Fruit fly (Drosophila melanogaster): ENCODE data around the gene Sf3b5.
A peak's percentile ranks its signal among the peaks of the same experiment; 100 is the strongest.

Sf3b5 gene

DNA sequence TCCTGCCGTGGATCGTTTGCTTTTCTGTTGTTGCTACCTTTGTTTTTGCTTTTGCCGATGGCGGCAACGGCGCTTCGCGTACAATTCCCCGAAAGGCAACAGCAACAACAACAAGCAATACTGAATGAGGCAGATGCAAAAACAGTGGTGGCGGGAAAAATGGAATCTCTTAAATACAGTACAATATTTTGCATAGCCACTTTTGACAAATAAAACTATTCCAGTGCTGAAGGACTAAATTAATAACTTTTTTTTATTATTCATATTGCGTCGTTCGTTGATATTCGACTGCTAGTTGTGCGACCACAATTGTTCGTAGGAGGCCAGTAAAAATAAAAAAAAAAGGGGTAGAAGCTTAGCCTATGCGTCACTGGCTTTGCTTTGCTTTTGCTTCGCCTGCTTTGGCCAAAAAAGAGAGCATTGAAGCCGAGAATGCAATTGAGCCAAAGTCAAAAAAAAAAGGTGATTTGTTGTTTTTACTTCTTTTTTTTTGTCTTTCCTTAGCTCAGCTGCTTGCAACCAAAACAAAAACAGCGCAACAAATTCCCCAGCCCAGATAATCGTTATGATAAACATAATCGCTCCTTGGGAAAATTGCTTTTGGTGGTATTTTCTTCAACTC is 16.8 kb upstream of the Sf3b5 start (continued):
- TF ChIP-seq CG4820 (GFP tag; optimal IDR thresholded peaks at IDR 0.05), result peak; percentile 83
- TF ChIP-seq CG8359 (GFP tag; optimal IDR thresholded peaks at IDR 0.05; ENCODE audit: borderline replicate concordance), result no peak
- TF ChIP-seq ERR (GFP tag; optimal IDR thresholded peaks at IDR 0.05), result peak; percentile 75
- peak; percentile 80 for TF ChIP-seq onecut (GFP tag; IDR thresholded peaks at IDR 0.05)
- TF ChIP-seq kni (GFP tag; optimal IDR thresholded peaks at IDR 0.05), result no peak
- no peak for TF ChIP-seq pan (optimal IDR thresholded peaks at IDR 0.05)
- TF ChIP-seq pan (GFP tag; optimal IDR thresholded peaks at IDR 0.05 in 1 of 2, IDR thresholded peaks at IDR 0.05 in 1 of 2), result peak in 1 of 2 experiments; percentile 93
- peak; percentile 86 for TF ChIP-seq fd3F (GFP tag; optimal IDR thresholded peaks at IDR 0.05)
- peak; percentile 8 for TF ChIP-seq sima (GFP tag; optimal IDR thresholded peaks at IDR 0.05)
- peak; percentile 73 for TF ChIP-seq CG6683 (GFP tag; optimal IDR thresholded peaks at IDR 0.05)
- peak; percentile 77 for TF ChIP-seq gt (GFP tag; IDR thresholded peaks at IDR 0.05)
- peak; percentile 73 for TF ChIP-seq jing (GFP tag; optimal IDR thresholded peaks at IDR 0.05)
- TF ChIP-seq lola (GFP tag; optimal IDR thresholded peaks at IDR 0.05), result peak in 1 of 3 experiments; percentile 53
- peak; percentile 89 for TF ChIP-seq ap (GFP tag; IDR thresholded peaks at IDR 0.05)
- TF ChIP-seq dpn (GFP tag; optimal IDR thresholded peaks at IDR 0.05), result peak; percentile 78 to 89
- TF ChIP-seq CG7372 (GFP tag; IDR thresholded peaks at IDR 0.05), result peak; percentile 88
- TF ChIP-seq al (GFP tag; IDR thresholded peaks at IDR 0.05), result peak; percentile 76
- TF ChIP-seq cato (GFP tag; optimal IDR thresholded peaks at IDR 0.05; ENCODE audit: borderline replicate concordance), result peak; percentile 58
- TF ChIP-seq grau (tag; optimal IDR thresholded peaks at IDR 0.05), result peak; percentile 84
- peak; percentile 78 for TF ChIP-seq CG11247 (GFP tag; IDR thresholded peaks at IDR 0.05)
- TF ChIP-seq nom (GFP tag; optimal IDR thresholded peaks at IDR 0.05), result peak; percentile 97
- peak; percentile 91 for TF ChIP-seq sisA (GFP tag; IDR thresholded peaks at IDR 0.05)
- peak; percentile 80 for TF ChIP-seq CG6272 (GFP tag; IDR thresholded peaks at IDR 0.05)
- peak; percentile 88 for TF ChIP-seq CG1647 (GFP tag; optimal IDR thresholded peaks at IDR 0.05)
- peak; percentile 73 for TF ChIP-seq NC2β (GFP tag; optimal IDR thresholded peaks at IDR 0.05)
- TF ChIP-seq knrl (GFP tag; IDR thresholded peaks at IDR 0.05; ENCODE audit: partially characterized antibody), result no peak
- peak; percentile 98 for TF ChIP-seq CG11696 (GFP tag; IDR thresholded peaks at IDR 0.05)
- TF ChIP-seq Hr51 (GFP tag; optimal IDR thresholded peaks at IDR 0.05), result peak; percentile 72 to 91
- no peak for TF ChIP-seq mld (GFP tag; IDR thresholded peaks at IDR 0.05; ENCODE audit: partially characterized antibody)
- TF ChIP-seq HHEX (GFP tag; optimal IDR thresholded peaks at IDR 0.05), result peak; percentile 88
- peak; percentile 96 for TF ChIP-seq Sox102F (GFP tag; optimal IDR thresholded peaks at IDR 0.05)
- TF ChIP-seq bowl (GFP tag; IDR thresholded peaks at IDR 0.05), result peak; percentile 82
- peak; percentile 85 for TF ChIP-seq wor (GFP tag; IDR thresholded peaks at IDR 0.05)
- TF ChIP-seq CG7271 (tag; optimal IDR thresholded peaks at IDR 0.05), result peak; percentile 33
- TF ChIP-seq crc (GFP tag; optimal IDR thresholded peaks at IDR 0.05), result peak; percentile 68
- TF ChIP-seq CG13123 (GFP tag; optimal IDR thresholded peaks at IDR 0.05), result peak; percentile 68
- TF ChIP-seq D19B (GFP tag; optimal IDR thresholded peaks at IDR 0.05), result peak; percentile 78
- TF ChIP-seq cad (GFP tag; optimal IDR thresholded peaks at IDR 0.05), result no peak
- peak; percentile 86 for TF ChIP-seq ewg (GFP tag; optimal IDR thresholded peaks at IDR 0.05)
- peak; percentile 91 for TF ChIP-seq Oli (tag; optimal IDR thresholded peaks at IDR 0.05)
- TF ChIP-seq dmrt11E (tag; optimal IDR thresholded peaks at IDR 0.05), result peak; percentile 60
- TF ChIP-seq CG11398 (GFP tag; optimal IDR thresholded peaks at IDR 0.05), result peak; percentile 71
- TF ChIP-seq Sry-δ (GFP tag; optimal IDR thresholded peaks at IDR 0.05), result peak; percentile 49
- TF ChIP-seq CG6813 (GFP tag; optimal IDR thresholded peaks at IDR 0.05), result peak; percentile 83
- TF ChIP-seq CG6791 (GFP tag; IDR thresholded peaks at IDR 0.05; ENCODE audit: partially characterized antibody), result no peak
- TF ChIP-seq CG18262 (tag; optimal IDR thresholded peaks at IDR 0.05), result peak; percentile 84
- TF ChIP-seq her (GFP tag; optimal IDR thresholded peaks at IDR 0.05), result peak; percentile 77
- TF ChIP-seq Fer3 (tag; optimal IDR thresholded peaks at IDR 0.05), result peak; percentile 90
- peak; percentile 94 for TF ChIP-seq lilli (GFP tag; optimal IDR thresholded peaks at IDR 0.05)

Data from whole organism, embryonic.